Worm (Caenorhabditis elegans) whole organism, L2 larva: Measurements from ENCODE around the gene K11H12.3.

Experiments
- C34F6.9 ChIP-seq: fragments of 150-350 bp; optimal IDR thresholded peaks from 2 replicates; lab custom pipeline; 2014; ENCODE audit warnings: missing biosample characterization, missing genetic modification characterization
- F13H6.1 ChIP-seq: sonication (generic microtip); optimal IDR thresholded peaks from 2 replicates; lab custom pipeline; 2016; ENCODE audit warnings: missing genetic modification characterization, missing compliant biosample characterization
- Y55F3AM.14 ChIP-seq: fragments of 200-800 bp; sonication (Bioruptor generic); optimal IDR thresholded peaks from 2 replicates; lab custom pipeline; 2018; ENCODE audit warnings: mild to moderate bottlenecking, missing genetic modification characterization, missing compliant biosample characterization
- ZK546.5 ChIP-seq: sonication (generic microtip); optimal IDR thresholded peaks from 2 replicates; lab custom pipeline; 2017; ENCODE audit warnings: missing biosample characterization, missing genetic modification characterization
- aly-2 ChIP-seq: fragments of 150-350 bp; optimal IDR thresholded peaks from 2 replicates; lab custom pipeline; 2014; ENCODE audit warnings: missing biosample characterization, missing genetic modification characterization
- ceh-16 ChIP-seq: fragments of 150-350 bp; optimal IDR thresholded peaks from 2 replicates; lab custom pipeline; 2014; ENCODE audit warnings: missing biosample characterization, missing genetic modification characterization
- ceh-82 ChIP-seq: fragments of 150-350 bp; optimal IDR thresholded peaks from 2 replicates; lab custom pipeline; 2014; ENCODE audit warnings: missing biosample characterization, missing genetic modification characterization
- crh-2 ChIP-seq: sonication (generic microtip); optimal IDR thresholded peaks from 2 replicates; lab custom pipeline; 2017; ENCODE audit warnings: missing biosample characterization, missing genetic modification characterization
- dmd-4 ChIP-seq: sonication (generic microtip); optimal IDR thresholded peaks from 2 replicates; lab custom pipeline; 2017; ENCODE audit warnings: missing biosample characterization, missing genetic modification characterization
- egl-27 ChIP-seq: sonication (generic microtip); optimal IDR thresholded peaks from 3 replicates; lab custom pipeline; 2017; ENCODE audit warnings: missing biosample characterization, missing genetic modification reagents, missing genetic modification characterization
- fos-1 ChIP-seq: fragments of 150-350 bp; optimal IDR thresholded peaks from 2 replicates; lab custom pipeline; 2014; ENCODE audit warnings: missing biosample characterization, missing genetic modification characterization
- gmeb-1 ChIP-seq: fragments of 150-350 bp; optimal IDR thresholded peaks from 2 replicates; lab custom pipeline; 2014; ENCODE audit warnings: missing biosample characterization, missing genetic modification characterization
- lin-11 ChIP-seq: fragments of 150-350 bp; sonication (generic microtip); optimal IDR thresholded peaks from 2 replicates; lab custom pipeline; 2014; ENCODE audit warnings: missing biosample characterization, missing genetic modification characterization, inconsistent platforms, mixed read lengths
- lin-13 ChIP-seq: fragments of 150-350 bp; optimal IDR thresholded peaks from 2 replicates; lab custom pipeline; 2014; ENCODE audit warnings: missing biosample characterization, missing genetic modification reagents, missing genetic modification characterization
- lin-39 ChIP-seq: fragments of 150-350 bp; optimal IDR thresholded peaks from 2 replicates; lab custom pipeline; 2014; ENCODE audit warnings: missing biosample characterization, missing genetic modification reagents, missing genetic modification characterization
- lsy-2 ChIP-seq, 2 experiments: fragments of 150-350 bp in 1 of 2; sonication (generic microtip) in 1 of 2; optimal IDR thresholded peaks; 2 replicates each; lab custom pipeline; 2014 to 2017; ENCODE audit warnings: missing biosample characterization in 2 of 2, missing genetic modification characterization in 2 of 2
- mbf-1 ChIP-seq: sonication (generic microtip); optimal IDR thresholded peaks from 2 replicates; lab custom pipeline; 2017; ENCODE audit warnings: missing biosample characterization, missing genetic modification characterization
- mdl-1 ChIP-seq, 2 experiments: fragments of 150-350 bp in 1 of 2; sonication (generic microtip) in 1 of 2; optimal IDR thresholded peaks; 2 replicates each; lab custom pipeline; 2017; ENCODE audit warnings: missing biosample characterization in 2 of 2, missing genetic modification characterization in 2 of 2
- nhr-10 ChIP-seq: sonication (generic microtip); optimal IDR thresholded peaks from 2 replicates; lab custom pipeline; 2017; ENCODE audit warnings: missing biosample characterization, missing genetic modification characterization
- nhr-11 ChIP-seq: fragments of 150-350 bp; optimal IDR thresholded peaks from 2 replicates; lab custom pipeline; 2014; ENCODE audit warnings: missing biosample characterization, missing genetic modification characterization
- nhr-129 ChIP-seq: fragments of 150-350 bp; optimal IDR thresholded peaks from 2 replicates; lab custom pipeline; 2014; ENCODE audit warnings: missing biosample characterization, missing genetic modification characterization
- nhr-21 ChIP-seq: fragments of 150-350 bp; optimal IDR thresholded peaks from 2 replicates; lab custom pipeline; 2014; ENCODE audit warnings: missing biosample characterization, missing genetic modification characterization
- nhr-237 ChIP-seq: fragments of 150-350 bp; optimal IDR thresholded peaks from 2 replicates; lab custom pipeline; 2014; ENCODE audit warnings: missing biosample characterization, missing genetic modification characterization
- nhr-25 ChIP-seq: fragments of 150-350 bp; sonication (generic microtip); optimal IDR thresholded peaks from 3 replicates; lab custom pipeline; 2014; ENCODE audit warnings: missing biosample characterization, missing genetic modification characterization
- nhr-6 ChIP-seq: fragments of 150-350 bp; optimal IDR thresholded peaks from 2 replicates; lab custom pipeline; 2014; ENCODE audit warnings: missing biosample characterization, missing genetic modification characterization
- nhr-77 ChIP-seq: fragments of 150-350 bp; optimal IDR thresholded peaks from 2 replicates; lab custom pipeline; 2014; ENCODE audit warnings: missing biosample characterization, missing genetic modification characterization
- sem-4 ChIP-seq: fragments of 150-350 bp; optimal IDR thresholded peaks from 2 replicates; lab custom pipeline; 2014; ENCODE audit warnings: missing biosample characterization, missing genetic modification reagents, missing genetic modification characterization
- sma-3 ChIP-seq: sonication (generic microtip); optimal IDR thresholded peaks from 2 replicates; lab custom pipeline; 2016; ENCODE audit warnings: missing genetic modification reagents, missing genetic modification characterization, missing compliant biosample characterization
- snpc-4 ChIP-seq: fragments of 150-350 bp; optimal IDR thresholded peaks from 2 replicates; lab custom pipeline; 2014; ENCODE audit warnings: missing biosample characterization, missing genetic modification characterization
- unc-39 ChIP-seq: fragments of 150-350 bp; optimal IDR thresholded peaks from 2 replicates; lab custom pipeline; 2014; ENCODE audit warnings: missing biosample characterization, missing genetic modification characterization
- unc-55 ChIP-seq: fragments of 150-350 bp; sonication (generic microtip); optimal IDR thresholded peaks from 3 replicates; lab custom pipeline; 2014; ENCODE audit warnings: missing biosample characterization, missing genetic modification reagents, missing genetic modification characterization
- unc-62 ChIP-seq: fragments of 150-350 bp; optimal IDR thresholded peaks from 2 replicates; lab custom pipeline; 2014; ENCODE audit warnings: missing biosample characterization, missing genetic modification reagents, missing genetic modification characterization
- ztf-1 ChIP-seq: fragments of 200-800 bp; sonication (Bioruptor generic); conservative IDR thresholded peaks from 2 replicates; pipeline ENCODE4 v1.3.6; 2022; ENCODE audit warnings: missing genetic modification characterization, missing compliant biosample characterization
- ztf-11 ChIP-seq: sonication (generic microtip); optimal IDR thresholded peaks from 2 replicates; lab custom pipeline; 2017; ENCODE audit warnings: missing biosample characterization, missing genetic modification characterization
- ztf-4 ChIP-seq: fragments of 150-350 bp; optimal IDR thresholded peaks from 2 replicates; lab custom pipeline; 2014; ENCODE audit warnings: missing biosample characterization, missing genetic modification characterization

Gene K11H12.3

ce11 chrIV:682726-683340, 9.6 kb upstream of the K11H12.3 start (continued):
- TF ChIP-seq egl-27 (tag; lab: Kevin White, UChicago) (no peak), unc-39 (tag; lab: Kevin White, UChicago) (no peak), Y55F3AM.14 (GFP tag; lab: Kevin White, UChicago) (peak; percentile 65), sma-3 (GFP tag; lab: Kevin White, UChicago) (peak; percentile 51)

- TF ChIP-seq lsy-2 (tag; optimal IDR thresholded peaks at IDR 0.05; lab: Kevin White, UChicago): no peak
Observed at ce11 chrIV:676280-676679, 3.0 kb upstream of the K11H12.3 start, which contains the start of gene K11H12.5. Gene K11H12.5, plus strand, starts transcription at chrIV:676580.

- TF ChIP-seq fos-1 (tag; lab: Kevin White, UChicago) (peak; percentile 81), nhr-21 (tag; lab: Kevin White, UChicago) (no peak)
Observed at ce11 chrIV:675471-676159, 2.3 kb upstream of the K11H12.3 start, which contains the start of the genes K11H12.4 and K11H12.10. Gene K11H12.4, minus strand, starts transcription at chrIV:675883. Gene K11H12.10, plus strand, starts transcription at chrIV:676075.

- TF ChIP-seq nhr-6: no peak
- TF ChIP-seq fos-1 (tag; lab: Kevin White, UChicago): peak; percentile 2
Observed at ce11 chrIV:670455-670854, 2.8 kb downstream of the K11H12.3 start, which contains the start of gene K11H12.11. Gene K11H12.11, minus strand, starts transcription at chrIV:670555.

- no peak for TF ChIP-seq unc-62 (GFP tag; lab: Kevin White, UChicago)
- no peak for TF ChIP-seq ceh-16 (tag; lab: Kevin White, UChicago)
- no peak for TF ChIP-seq mbf-1 (tag; lab: Kevin White, UChicago)
- TF ChIP-seq nhr-129 (tag; lab: Kevin White, UChicago): no peak
- no peak for TF ChIP-seq ztf-11 (tag; lab: Kevin White, UChicago)
- no peak for TF ChIP-seq C34F6.9
- no peak for TF ChIP-seq lin-13
- TF ChIP-seq lin-39 (tag; lab: Kevin White, UChicago): no peak
- no peak for TF ChIP-seq ztf-1 (GFP tag; lab: Robert Waterston, UW)
- TF ChIP-seq unc-39 (tag; lab: Kevin White, UChicago): no peak
- no peak for TF ChIP-seq nhr-21 (tag; lab: Kevin White, UChicago)
- TF ChIP-seq ZK546.5 (tag; lab: Kevin White, UChicago): no peak
- TF ChIP-seq snpc-4: no peak
- no peak for TF ChIP-seq dmd-4 (tag; lab: Kevin White, UChicago)
- no peak for TF ChIP-seq nhr-237
- TF ChIP-seq sma-3 (GFP tag; lab: Kevin White, UChicago): no peak
Observed at ce11 chrIV:666991-667390, 6.3 kb downstream of the K11H12.3 start, which contains the start of gene K11H12.6. Gene K11H12.6, plus strand, starts transcription at chrIV:667291.

- TF ChIP-seq unc-55 (GFP tag; lab: Kevin White, UChicago) (no peak), snpc-4 (no peak), nhr-25 (tag; lab: Kevin White, UChicago) (no peak), ztf-11 (tag; lab: Kevin White, UChicago) (no peak), unc-39 (tag; lab: Kevin White, UChicago) (no peak)
Observed at ce11 chrIV:665225-665624, 8.1 kb downstream of the K11H12.3 start, which contains the start of gene K11H12.7. Gene K11H12.7, plus strand, starts transcription at chrIV:665525.

- TF ChIP-seq ceh-82 (tag; lab: Kevin White, UChicago): no peak
- TF ChIP-seq ztf-11 (tag; lab: Kevin White, UChicago): no peak
- TF ChIP-seq mdl-1 (tag; optimal IDR thresholded peaks at IDR 0.05; lab: Kevin White, UChicago): no peak
- TF ChIP-seq lsy-2 (tag; optimal IDR thresholded peaks at IDR 0.05; lab: Kevin White, UChicago): peak in 1 of 2 experiments; percentile 14
- TF ChIP-seq gmeb-1 (tag; lab: Kevin White, UChicago): no peak
- no peak for TF ChIP-seq dmd-4 (tag; lab: Kevin White, UChicago)
- TF ChIP-seq ZK546.5 (tag; lab: Kevin White, UChicago): no peak
- TF ChIP-seq nhr-77 (tag; lab: Kevin White, UChicago): no peak
- TF ChIP-seq F13H6.1 (tag; lab: Kevin White, UChicago): no peak
- TF ChIP-seq nhr-129 (tag; lab: Kevin White, UChicago): peak; percentile 10
- peak; percentile 29 for TF ChIP-seq nhr-25 (tag; lab: Kevin White, UChicago)
- no peak for TF ChIP-seq fos-1 (tag; lab: Kevin White, UChicago)
- TF ChIP-seq Y55F3AM.14 (GFP tag; lab: Kevin White, UChicago): no peak
- no peak for TF ChIP-seq ztf-1 (GFP tag; lab: Robert Waterston, UW)
- no peak for TF ChIP-seq aly-2 (tag; lab: Kevin White, UChicago)
- peak; percentile 29 for TF ChIP-seq C34F6.9
- no peak for TF ChIP-seq lin-39 (tag; lab: Kevin White, UChicago)
- TF ChIP-seq nhr-10 (tag; lab: Kevin White, UChicago): no peak
- TF ChIP-seq lin-13: no peak
- no peak for TF ChIP-seq crh-2 (tag; lab: Kevin White, UChicago)
- TF ChIP-seq sem-4 (tag; lab: Kevin White, UChicago): no peak
- no peak for TF ChIP-seq lin-11
- TF ChIP-seq mbf-1 (tag; lab: Kevin White, UChicago): no peak
- TF ChIP-seq nhr-11 (tag; lab: Kevin White, UChicago): no peak
- TF ChIP-seq ztf-4 (tag; lab: Kevin White, UChicago): no peak
- TF ChIP-seq nhr-237: no peak
- TF ChIP-seq, all 48 proteins: peak for 4
Observed at ce11 chrIV:664122-664521, 9.2 kb downstream of the K11H12.3 start.
